Fruit fly (Drosophila melanogaster) whole organism, embryonic: Measurements from ENCODE around the gene CG45100.

Experiments
- B-H1 ChIP-seq: fragments of 200-800 bp; sonication (Bioruptor generic); IDR thresholded peaks from 3 replicates; pipeline ENCODE4 v1.3.6; 2022; ENCODE audit warnings: missing biosample characterization, missing genetic modification characterization
- Blimp-1 ChIP-seq: fragments of 200-800 bp; sonication (Bioruptor generic); optimal IDR thresholded peaks from 3 replicates; lab custom pipeline; 2018; ENCODE audit warnings: missing biosample characterization, missing genetic modification characterization, mild to moderate bottlenecking, moderate library complexity, missing genetic modification reagents
- CG10274 ChIP-seq: fragments of 200-800 bp; sonication (Bioruptor generic); optimal IDR thresholded peaks from 3 replicates; lab custom pipeline; 2017; ENCODE audit warnings: missing biosample characterization, mild to moderate bottlenecking, missing genetic modification characterization
- CG10366 ChIP-seq: fragments of 200-800 bp; sonication (Bioruptor generic); IDR thresholded peaks from 2 replicates; pipeline ENCODE4 v1.3.6; 2022; ENCODE audit warnings: missing biosample characterization, missing genetic modification characterization
- CG10654 ChIP-seq: fragments of 200-800 bp; sonication (Bioruptor generic); optimal IDR thresholded peaks from 2 replicates; lab custom pipeline; 2016; ENCODE audit warnings: missing biosample characterization, missing genetic modification characterization
- CG11695 ChIP-seq: fragments of 200-800 bp; sonication (Bioruptor generic); IDR thresholded peaks from 3 replicates; pipeline ENCODE4 v1.3.6; 2022; ENCODE audit warnings: missing biosample characterization, missing genetic modification characterization
- CG12236 ChIP-seq: fragments of 200-800 bp; sonication (Bioruptor generic); optimal IDR thresholded peaks from 2 replicates; lab custom pipeline; 2016; ENCODE audit warnings: missing biosample characterization, missing genetic modification characterization
- CG12391 ChIP-seq: fragments of 200-800 bp; sonication (Bioruptor generic); optimal IDR thresholded peaks from 3 replicates; lab custom pipeline; 2018; ENCODE audit warnings: missing biosample characterization, mild to moderate bottlenecking, missing genetic modification characterization, moderate library complexity
- CG12744 ChIP-seq: fragments of 200-800 bp; sonication (Bioruptor generic); optimal IDR thresholded peaks from 2 replicates; lab custom pipeline; 2016; ENCODE audit warnings: missing biosample characterization, missing genetic modification characterization
- CG13894 ChIP-seq: fragments of 200-800 bp; sonication (Bioruptor generic); optimal IDR thresholded peaks from 3 replicates; lab custom pipeline; 2018; ENCODE audit warnings: missing biosample characterization, mild to moderate bottlenecking, missing genetic modification characterization, moderate library complexity
- CG15011 ChIP-seq: fragments of 200-800 bp; sonication (Bioruptor generic); optimal IDR thresholded peaks from 3 replicates; lab custom pipeline; 2018; ENCODE audit warnings: missing biosample characterization, mild to moderate bottlenecking, missing genetic modification characterization
- CG17359 ChIP-seq: fragments of 200-800 bp; sonication (Bioruptor generic); optimal IDR thresholded peaks from 3 replicates; lab custom pipeline; 2018; ENCODE audit warnings: missing biosample characterization, mild to moderate bottlenecking, missing genetic modification characterization, moderate library complexity
- CG18262 ChIP-seq: fragments of 200-800 bp; optimal IDR thresholded peaks from 3 replicates; lab custom pipeline; 2019; ENCODE audit warnings: missing biosample characterization, mild to moderate bottlenecking, missing genetic modification characterization, moderate library complexity
- CG18476 ChIP-seq: fragments of 200-800 bp; sonication (Bioruptor generic); optimal IDR thresholded peaks from 2 replicates; lab custom pipeline; 2016; ENCODE audit warnings: missing biosample characterization, mild to moderate bottlenecking, missing genetic modification characterization
- CG30020 ChIP-seq: fragments of 200-800 bp; optimal IDR thresholded peaks from 2 replicates; lab custom pipeline; 2019; ENCODE audit warnings: missing biosample characterization, mild to moderate bottlenecking, missing genetic modification characterization, moderate library complexity
- CG4424 ChIP-seq: fragments of 200-800 bp; sonication (Bioruptor generic); optimal IDR thresholded peaks from 3 replicates; lab custom pipeline; 2016; ENCODE audit warnings: missing biosample characterization, missing genetic modification characterization
- CG5180 ChIP-seq: fragments of 200-800 bp; sonication (Bioruptor generic); optimal IDR thresholded peaks from 3 replicates; lab custom pipeline; 2017; ENCODE audit warnings: missing biosample characterization, missing genetic modification characterization, mild to moderate bottlenecking, moderate library complexity, missing genetic modification reagents
- CG8290 ChIP-seq, 3 experiments: fragments of 200-800 bp; sonication (Bioruptor generic); optimal IDR thresholded peaks; 2 replicates each; lab custom pipeline; 2016 to 2019; ENCODE audit warnings: missing biosample characterization in 3 of 3, missing genetic modification characterization in 3 of 3, mild to moderate bottlenecking in 2 of 3, moderate library complexity in 1 of 3
- CG8388 ChIP-seq: fragments of 200-800 bp; sonication (Bioruptor generic); optimal IDR thresholded peaks from 2 replicates; lab custom pipeline; 2019; ENCODE audit warnings: missing biosample characterization, mild to moderate bottlenecking, missing genetic modification characterization, moderate library complexity
- CTCF ChIP-seq: fragments of 200-800 bp; sonication (Bioruptor generic); optimal IDR thresholded peaks from 2 replicates; lab custom pipeline; 2017; ENCODE audit warnings: missing biosample characterization, mild to moderate bottlenecking, missing genetic modification characterization, moderate library complexity
- Dad ChIP-seq: fragments of 200-800 bp; sonication (Bioruptor generic); optimal IDR thresholded peaks from 3 replicates; lab custom pipeline; 2016; ENCODE audit warnings: missing biosample characterization, missing genetic modification characterization
- Dip3 ChIP-seq: fragments of 200-800 bp; sonication (Bioruptor generic); optimal IDR thresholded peaks from 3 replicates; lab custom pipeline; 2016; ENCODE audit warnings: missing biosample characterization, missing genetic modification characterization
- E2f1 ChIP-seq: fragments of 200-800 bp; sonication (Bioruptor generic); IDR thresholded peaks from 2 replicates; pipeline ENCODE4 v1.3.6; 2022; ENCODE audit warnings: missing biosample characterization, missing genetic modification characterization
- Elba2 ChIP-seq: fragments of 200-800 bp; sonication (Bioruptor generic); optimal IDR thresholded peaks from 3 replicates; lab custom pipeline; 2016; ENCODE audit warnings: missing biosample characterization, missing genetic modification characterization
- Ets65A ChIP-seq: fragments of 200-800 bp; sonication (Bioruptor generic); peaks from one replicate; lab custom pipeline; 2016; ENCODE audit warnings: missing biosample characterization, missing genetic modification characterization
- Hand ChIP-seq: fragments of 200-800 bp; sonication (Bioruptor generic); optimal IDR thresholded peaks from 2 replicates; lab custom pipeline; 2017; ENCODE audit warnings: mild to moderate bottlenecking, missing biosample characterization, missing genetic modification reagents, missing genetic modification characterization
- Lpt ChIP-seq: fragments of >200 bp; optimal IDR thresholded peaks from 2 replicates; lab custom pipeline; 2018; ENCODE audit warnings: missing biosample characterization, missing genetic modification characterization
- Rx ChIP-seq: fragments of 200-800 bp; sonication (Bioruptor generic); IDR thresholded peaks from 2 replicates; pipeline ENCODE4 v1.3.6; 2022; ENCODE audit warnings: missing biosample characterization, missing genetic modification characterization
- Side ChIP-seq: fragments of 200-800 bp; sonication (Bioruptor generic); optimal IDR thresholded peaks from 2 replicates; lab custom pipeline; 2016; ENCODE audit warnings: missing biosample characterization, missing genetic modification characterization
- Spps ChIP-seq: fragments of 200-800 bp; sonication (Bioruptor generic); optimal IDR thresholded peaks from 2 replicates; lab custom pipeline; 2018; ENCODE audit warnings: missing biosample characterization, mild to moderate bottlenecking, missing genetic modification characterization
- Taf1 ChIP-seq: fragments of 200-800 bp; sonication (Bioruptor generic); IDR thresholded peaks from 2 replicates; pipeline ENCODE4 v1.3.6; 2022; ENCODE audit warnings: missing biosample characterization, missing genetic modification characterization
- ash1 ChIP-seq: fragments of 200-800 bp; sonication (Bioruptor generic); optimal IDR thresholded peaks from 2 replicates; lab custom pipeline; 2018; ENCODE audit warnings: missing biosample characterization, mild to moderate bottlenecking, missing genetic modification characterization
- chif ChIP-seq, 2 experiments: fragments of 200-800 bp; sonication (Bioruptor generic); optimal IDR thresholded peaks; 3 replicates each; lab custom pipeline; 2016; ENCODE audit warnings: missing biosample characterization in 2 of 2, missing genetic modification characterization in 2 of 2
- chn ChIP-seq: fragments of 200-800 bp; sonication (Bioruptor generic); optimal IDR thresholded peaks from 2 replicates; lab custom pipeline; 2016; ENCODE audit warnings: missing biosample characterization, missing genetic modification characterization
- ci ChIP-seq: fragments of 200-800 bp; sonication (Bioruptor generic); IDR thresholded peaks from 3 replicates; pipeline ENCODE4 v1.3.6; 2022; ENCODE audit warnings: missing biosample characterization, missing genetic modification characterization
- dmrt99B ChIP-seq: fragments of 200-800 bp; sonication (Bioruptor generic); optimal IDR thresholded peaks from 2 replicates; lab custom pipeline; 2018; ENCODE audit warnings: missing biosample characterization, mild to moderate bottlenecking, missing genetic modification characterization, moderate library complexity
- ftz-f1 ChIP-seq: fragments of 200-800 bp; sonication (Bioruptor generic); optimal IDR thresholded peaks from 2 replicates; lab custom pipeline; 2016; ENCODE audit warnings: missing biosample characterization, missing genetic modification characterization
- gfzf ChIP-seq: fragments of 200-800 bp; sonication (Bioruptor generic); optimal IDR thresholded peaks from 2 replicates; lab custom pipeline; 2016; ENCODE audit warnings: missing biosample characterization, mild to moderate bottlenecking, missing genetic modification characterization, moderate library complexity
- grn ChIP-seq: fragments of 200-800 bp; sonication (Bioruptor generic); optimal IDR thresholded peaks from 3 replicates; lab custom pipeline; 2017; ENCODE audit warnings: missing biosample characterization, missing genetic modification characterization
- gt ChIP-seq: fragments of 200-800 bp; sonication (Bioruptor generic); IDR thresholded peaks from 2 replicates; pipeline ENCODE4 v1.3.6; 2022; ENCODE audit warnings: missing biosample characterization, missing genetic modification characterization
- lov ChIP-seq, 2 experiments: fragments of 200-800 bp in 1 of 2; fragments of >200 bp in 1 of 2; sonication (Bioruptor generic) in 1 of 2; IDR thresholded peaks in 1 of 2; optimal IDR thresholded peaks in 1 of 2; 2 replicates in 1 of 2; 3 replicates in 1 of 2; pipeline versions ENCODE4 v1.3.6 to Lab custom; 2017 to 2022; ENCODE audit warnings: missing biosample characterization in 1 of 2, missing genetic modification characterization in 1 of 2
- luna ChIP-seq: fragments of 200-800 bp; sonication (Bioruptor generic); optimal IDR thresholded peaks from 2 replicates; lab custom pipeline; 2016; ENCODE audit warnings: missing biosample characterization, missing genetic modification characterization
- onecut ChIP-seq: fragments of 200-800 bp; sonication (Bioruptor generic); IDR thresholded peaks from 2 replicates; pipeline ENCODE4 v1.3.6; 2022; ENCODE audit warnings: missing biosample characterization, missing genetic modification characterization
- otp ChIP-seq: fragments of 200-800 bp; sonication (Bioruptor generic); IDR thresholded peaks from 3 replicates; pipeline ENCODE4, ENCODE4 v1.3.6; 2022; ENCODE audit warnings: missing biosample characterization, missing genetic modification characterization
- sim ChIP-seq: fragments of 200-800 bp; sonication (Bioruptor generic); IDR thresholded peaks from 2 replicates; pipeline ENCODE4 v1.3.6; 2022; ENCODE audit warnings: missing biosample characterization, missing genetic modification characterization
- tio ChIP-seq: fragments of 200-800 bp; sonication (Bioruptor generic); optimal IDR thresholded peaks from 2 replicates; lab custom pipeline; 2017; ENCODE audit warnings: missing biosample characterization, missing genetic modification characterization, inconsistent platforms
- trh ChIP-seq: fragments of 200-800 bp; sonication (Bioruptor generic); optimal IDR thresholded peaks from 2 replicates; lab custom pipeline; 2016; ENCODE audit warnings: missing biosample characterization, missing genetic modification characterization
- vfl ChIP-seq: fragments of 200-800 bp; sonication (Bioruptor generic); optimal IDR thresholded peaks from 2 replicates; lab custom pipeline; 2016; ENCODE audit warnings: missing biosample characterization, missing genetic modification characterization
- vvl ChIP-seq: fragments of 200-800 bp; sonication (Bioruptor generic); IDR thresholded peaks from 2 replicates; pipeline ENCODE4 v1.3.6; 2022; ENCODE audit warnings: missing biosample characterization, missing genetic modification characterization
- wdn ChIP-seq: fragments of 200-800 bp; sonication (Bioruptor generic); IDR thresholded peaks from 2 replicates; pipeline ENCODE4 v1.3.6; 2022; ENCODE audit warnings: missing biosample characterization, missing genetic modification characterization
- z ChIP-seq: fragments of 200-800 bp; sonication (Bioruptor generic); IDR thresholded peaks from 3 replicates; pipeline ENCODE4 v1.3.6; 2022; ENCODE audit warnings: missing biosample characterization, missing genetic modification characterization

Gene CG45100

dm6 chr3R:5470586-5471283, 3.7 kb downstream of the CG45100 start, which contains the start of the genes mRpL44 and Snr1:
mRpL44 (minus strand) TSS chr3R:5470636.
Snr1 (plus strand) TSS chr3R:5470926.
- no peak for TF ChIP-seq tio (GFP tag; lab: Kevin White, UChicago)
- no peak for TF ChIP-seq Taf1
- no peak for TF ChIP-seq Side (GFP tag; lab: Kevin White, UChicago)
- TF ChIP-seq CTCF: no peak
- no peak for TF ChIP-seq Dip3
- no peak for TF ChIP-seq z (GFP tag; lab: Robert Waterston, UW)
- no peak for TF ChIP-seq Rx (GFP tag; lab: Robert Waterston, UW)
- TF ChIP-seq CG13894: no peak
- TF ChIP-seq CG17359 (tag; lab: Kevin White, UChicago): no peak
- TF ChIP-seq CG15011 (GFP tag; lab: Kevin White, UChicago): no peak
- no peak for TF ChIP-seq lov (optimal IDR thresholded peaks at IDR 0.05; lab: Kevin White, UChicago)
- no peak for TF ChIP-seq lov (GFP tag; IDR thresholded peaks at IDR 0.05; lab: Robert Waterston, UW)
- peak; percentile 19 for TF ChIP-seq CG8388
- peak; percentile 57 for TF ChIP-seq CG30020 (tag; lab: Kevin White, UChicago)
- no peak for TF ChIP-seq CG10654 (GFP tag; lab: Kevin White, UChicago)
- TF ChIP-seq grn (GFP tag; lab: Kevin White, UChicago): no peak
- no peak for TF ChIP-seq chif (GFP tag; optimal IDR thresholded peaks at IDR 0.05; lab: Kevin White, UChicago)
- no peak for TF ChIP-seq CG12236
- no peak for TF ChIP-seq wdn (GFP tag; lab: Robert Waterston, UW)
- TF ChIP-seq ftz-f1: no peak
- TF ChIP-seq B-H1: no peak
- no peak for TF ChIP-seq Lpt (GFP tag; lab: Kevin White, UChicago)
- no peak for TF ChIP-seq CG18476
- no peak for TF ChIP-seq CG8290 (GFP tag; optimal IDR thresholded peaks at IDR 0.05; lab: Kevin White, UChicago)
- TF ChIP-seq CG8290 (tag; optimal IDR thresholded peaks at IDR 0.05; lab: Kevin White, UChicago): no peak
- TF ChIP-seq CG10274 (GFP tag; lab: Kevin White, UChicago): no peak
- no peak for TF ChIP-seq Spps (tag; lab: Kevin White, UChicago)
- no peak for TF ChIP-seq Elba2 (GFP tag; lab: Kevin White, UChicago)
- TF ChIP-seq gfzf (GFP tag; lab: Kevin White, UChicago): no peak
- TF ChIP-seq CG11695 (GFP tag; lab: Robert Waterston, UW): no peak
- no peak for TF ChIP-seq luna (GFP tag; lab: Kevin White, UChicago)
- peak; percentile 49 for TF ChIP-seq CG4424 (GFP tag; lab: Kevin White, UChicago)
- no peak for TF ChIP-seq Blimp-1 (GFP tag; lab: Kevin White, UChicago)
- no peak for TF ChIP-seq CG5180 (GFP tag; lab: Kevin White, UChicago)
- TF ChIP-seq ci (GFP tag; lab: Robert Waterston, UW): no peak
- TF ChIP-seq sim: no peak
- no peak for TF ChIP-seq onecut (GFP tag; lab: Robert Waterston, UW)
- TF ChIP-seq vvl (GFP tag; lab: Robert Waterston, UW): 0 out of 2 replicates have a peak, but pooled peaks have one; percentile 6
- no peak for TF ChIP-seq CG12744 (GFP tag; lab: Kevin White, UChicago)
- TF ChIP-seq ash1 (GFP tag; lab: Kevin White, UChicago): no peak
- peak; percentile 30; the same call in 1 of the 2 replicates for TF ChIP-seq E2f1
- TF ChIP-seq Ets65A (GFP tag; lab: Kevin White, UChicago): peak; percentile 84
- TF ChIP-seq vfl (GFP tag; lab: Kevin White, UChicago): no peak
- TF ChIP-seq otp (GFP tag; lab: Robert Waterston, UW): no peak
- no peak for TF ChIP-seq dmrt99B
- no peak for TF ChIP-seq CG10366 (GFP tag; lab: Robert Waterston, UW)
- TF ChIP-seq Hand: peak; percentile 1
- TF ChIP-seq CG12391 (tag; lab: Kevin White, UChicago): peak; percentile 72
- no peak for TF ChIP-seq Dad (GFP tag; lab: Kevin White, UChicago)
- no peak for TF ChIP-seq CG18262 (tag; lab: Kevin White, UChicago)
- no peak for TF ChIP-seq gt (GFP tag; lab: Robert Waterston, UW)
- TF ChIP-seq trh (GFP tag; lab: Kevin White, UChicago): peak; percentile 6
- TF ChIP-seq chn (GFP tag; lab: Kevin White, UChicago): no peak
